Fruit fly (Drosophila melanogaster): Measurements from ENCODE around the gene ND-ASHI.

Gene ND-ASHI

DNA sequence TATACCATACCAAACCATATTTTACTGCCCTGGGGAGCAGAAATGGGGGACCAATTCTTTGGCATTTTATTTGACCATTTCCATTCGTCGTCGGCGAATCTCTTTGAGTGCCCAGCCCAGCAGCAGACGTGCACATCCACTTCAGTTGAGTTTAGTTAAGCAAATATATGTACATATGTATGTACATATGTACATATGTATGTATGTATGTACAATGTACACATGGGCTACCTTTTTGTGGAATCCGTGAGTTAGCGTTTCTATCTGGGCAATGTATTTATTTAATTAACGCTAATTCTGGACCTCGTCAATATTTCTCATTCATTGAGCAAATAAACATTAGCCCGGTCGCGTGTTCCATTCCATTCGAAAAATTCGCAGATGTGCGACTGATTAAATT lies 41.0 kb upstream of the ND-ASHI start (continued):
- TF ChIP-seq mirr (GFP tag; optimal IDR thresholded peaks at IDR 0.05) (no peak), CG33557 (GFP tag; optimal IDR thresholded peaks at IDR 0.05) (no peak), h (optimal IDR thresholded peaks at IDR 0.05) (no peak), CG6654 (GFP tag; optimal IDR thresholded peaks at IDR 0.05) (no peak), Xrp1 (GFP tag; IDR thresholded peaks at IDR 0.05) (0 out of 2 replicates have a peak, but pooled peaks have one; percentile 22), Lim3 (GFP tag; IDR thresholded peaks at IDR 0.05) (no peak), wdn (GFP tag; IDR thresholded peaks at IDR 0.05) (no peak), gsb-n (tag; optimal IDR thresholded peaks at IDR 0.05) (no peak), gcm (GFP tag; optimal IDR thresholded peaks at IDR 0.05) (no peak), crp (GFP tag; optimal IDR thresholded peaks at IDR 0.05) (no peak), Taf1 (GFP tag; IDR thresholded peaks at IDR 0.05) (no peak), usp (GFP tag; optimal IDR thresholded peaks at IDR 0.05) (no peak), CrebB (tag; optimal IDR thresholded peaks at IDR 0.05) (no peak), tin (GFP tag; optimal IDR thresholded peaks at IDR 0.05) (no peak), Opbp (GFP tag; IDR thresholded peaks at IDR 0.05; ENCODE audit: partially characterized antibody) (no peak), pb (GFP tag; optimal IDR thresholded peaks at IDR 0.05) (no peak), CG14014 (GFP tag; IDR thresholded peaks at IDR 0.05) (peak; percentile 60; the same call in 1 of the 2 replicates), peb (GFP tag; IDR thresholded peaks at IDR 0.05) (no peak), eyg (GFP tag; optimal IDR thresholded peaks at IDR 0.05) (no peak), CG4424 (GFP tag; optimal IDR thresholded peaks at IDR 0.05) (no peak), Fer3 (tag; optimal IDR thresholded peaks at IDR 0.05) (peak; percentile 32), ap (GFP tag; IDR thresholded peaks at IDR 0.05) (no peak), pho (GFP tag; optimal IDR thresholded peaks at IDR 0.05) (no peak), zfh1 (GFP tag; IDR thresholded peaks at IDR 0.05) (0 out of 3 replicates have a peak, but pooled peaks have one; percentile 33), CG3838 (GFP tag; optimal IDR thresholded peaks at IDR 0.05) (no peak), nom (GFP tag; optimal IDR thresholded peaks at IDR 0.05) (no peak), stwl (tag; optimal IDR thresholded peaks at IDR 0.05) (no peak), prd (optimal IDR thresholded peaks at IDR 0.05) (no peak), prd (GFP tag; IDR thresholded peaks at IDR 0.05) (no peak; the same call in 2 of the 3 replicates), hb (GFP tag; IDR thresholded peaks at IDR 0.05; ENCODE audit: partially characterized antibody) (no peak), ken (GFP tag; IDR thresholded peaks at IDR 0.05) (no peak), CG8290 (GFP tag; optimal IDR thresholded peaks at IDR 0.05) (no peak), CG8290 (tag; optimal IDR thresholded peaks at IDR 0.05) (peak in 1 of 2 experiments; percentile 1), lab (GFP tag; optimal IDR thresholded peaks at IDR 0.05) (peak; percentile 46), Ets97D (GFP tag; optimal IDR thresholded peaks at IDR 0.05) (no peak), CG7357 (GFP tag; IDR thresholded peaks at IDR 0.05) (no peak), Blimp-1 (GFP tag; optimal IDR thresholded peaks at IDR 0.05) (peak; percentile 25), CG43689 (GFP tag; IDR thresholded peaks at IDR 0.05) (no peak), Antp (GFP tag; optimal IDR thresholded peaks at IDR 0.05) (no peak), CG10267 (tag; optimal IDR thresholded peaks at IDR 0.05) (no peak), CG13424 (tag; optimal IDR thresholded peaks at IDR 0.05) (no peak), CG18764 (GFP tag; optimal IDR thresholded peaks at IDR 0.05) (peak; percentile 2), PHDP (tag; optimal IDR thresholded peaks at IDR 0.05) (peak; percentile 5), trh (GFP tag; optimal IDR thresholded peaks at IDR 0.05) (no peak), Bdp1 (GFP tag; optimal IDR thresholded peaks at IDR 0.05) (peak; percentile 4), Gsc (GFP tag; IDR thresholded peaks at IDR 0.05) (no peak), kah (GFP tag; optimal IDR thresholded peaks at IDR 0.05) (no peak), CG9727 (GFP tag; optimal IDR thresholded peaks at IDR 0.05) (peak; percentile 13), CG6791 (GFP tag; IDR thresholded peaks at IDR 0.05; ENCODE audit: partially characterized antibody) (no peak), Mes4 (GFP tag; optimal IDR thresholded peaks at IDR 0.05) (no peak), Pdp1 (GFP tag; optimal IDR thresholded peaks at IDR 0.05) (no peak), CG14710 (tag; optimal IDR thresholded peaks at IDR 0.05) (no peak)

Measured in whole organism, embryonic.